Worm (Caenorhabditis elegans): Measurements from ENCODE around the gene npr-32.
A peak's percentile ranks its signal among the peaks of the same experiment; 100 is the strongest.

npr-32 gene

DNA sequence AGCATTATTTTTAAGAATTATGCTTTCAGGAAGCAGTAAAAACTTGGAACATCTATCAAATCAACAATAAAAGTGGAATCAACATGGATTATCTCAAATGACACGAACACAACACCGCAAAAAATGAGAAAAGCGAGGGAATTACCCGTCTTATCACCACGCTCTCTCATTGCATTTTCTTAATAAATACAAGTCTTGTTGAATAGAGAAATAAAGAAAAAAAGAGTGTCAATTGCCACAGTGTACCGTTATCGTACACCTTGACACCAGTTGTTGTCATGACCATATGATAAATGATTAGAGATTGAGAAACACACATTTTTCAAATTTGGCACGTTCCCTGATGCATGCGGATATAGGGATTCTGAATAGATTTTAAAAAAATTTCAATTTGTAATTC, 32.9 kb upstream of the npr-32 start (continued):
- TF ChIP-seq ceh-44 (GFP tag; IDR thresholded peaks at IDR 0.05) (no peak), unc-39 (tag; optimal IDR thresholded peaks at IDR 0.05) (no peak), F37D6.2 (tag; optimal IDR thresholded peaks at IDR 0.05) (no peak), fos-1 (tag; optimal IDR thresholded peaks at IDR 0.05) (no peak), lin-1 (GFP tag; IDR thresholded peaks at IDR 0.05) (peak; percentile 46; the same call in 1 of the 2 replicates), pha-4 (GFP tag; IDR thresholded peaks at IDR 0.05) (no peak), pha-4 (tag; optimal IDR thresholded peaks at IDR 0.05) (no peak), mxl-3 (GFP tag; optimal IDR thresholded peaks at IDR 0.05) (peak; percentile 94), lin-38 (GFP tag; IDR thresholded peaks at IDR 0.05) (no peak), jun-1 (tag; optimal IDR thresholded peaks at IDR 0.05) (no peak), Y105C5A.15 (GFP tag; IDR thresholded peaks at IDR 0.05) (no peak), duxl-1 (tag; optimal IDR thresholded peaks at IDR 0.05; ENCODE audit: poor library complexity) (no peak), saeg-2 (GFP tag; IDR thresholded peaks at IDR 0.05) (no peak), skn-1 (tag; optimal IDR thresholded peaks at IDR 0.05) (no peak), nhr-102 (tag; optimal IDR thresholded peaks at IDR 0.05) (peak; percentile 27)

- no peak for TF ChIP-seq dpl-1 (GFP tag; optimal IDR thresholded peaks at IDR 0.05)
- TF ChIP-seq dve-1 (tag; optimal IDR thresholded peaks at IDR 0.05; ENCODE audit: insufficient read depth): no peak
- no peak for TF ChIP-seq madf-9 (GFP tag; conservative IDR thresholded peaks at IDR 0.05)
- TF ChIP-seq mep-1 (tag; optimal IDR thresholded peaks at IDR 0.05): no peak
- TF ChIP-seq unc-62 (GFP tag; optimal IDR thresholded peaks at IDR 0.05 in 1 of 2): peak in 1 of 2 experiments; percentile 18
- no peak for TF ChIP-seq unc-62 (tag; optimal IDR thresholded peaks at IDR 0.05)
- no peak for TF ChIP-seq F49E8.2 (tag; optimal IDR thresholded peaks at IDR 0.05; ENCODE audit: borderline replicate concordance)
- TF ChIP-seq lin-38 (GFP tag; IDR thresholded peaks at IDR 0.05): no peak
- no peak for TF ChIP-seq lsy-2 (tag; optimal IDR thresholded peaks at IDR 0.05)
- TF ChIP-seq snpc-4 (tag; optimal IDR thresholded peaks at IDR 0.05): no peak
- TF ChIP-seq mxl-3 (GFP tag; optimal IDR thresholded peaks at IDR 0.05): no peak
- TF ChIP-seq aha-1 (tag): peak; percentile 17
Observed at ce11 chrIV:17262385-17262784, 31.5 kb upstream of the npr-32 start, which contains the start of gene ZK550.6. ZK550.6 (minus strand) TSS chrIV:17262485.

- TF ChIP-seq nhr-41 (GFP tag; IDR thresholded peaks at IDR 0.05): no peak
- no peak for TF ChIP-seq daf-19 (GFP tag; conservative IDR thresholded peaks at IDR 0.05)
- TF ChIP-seq nhr-25 (tag; optimal IDR thresholded peaks at IDR 0.05; ENCODE audit: borderline replicate concordance, insufficient read depth): no peak
- no peak for TF ChIP-seq ZK337.2 (GFP tag; IDR thresholded peaks at IDR 0.05)
- TF ChIP-seq ceh-62 (tag; optimal IDR thresholded peaks at IDR 0.05): no peak
- no peak for TF ChIP-seq attf-4 (tag; optimal IDR thresholded peaks at IDR 0.05)
- no peak for TF ChIP-seq F26F4.8 (GFP tag; conservative IDR thresholded peaks at IDR 0.05)
- TF ChIP-seq jun-1 (tag; optimal IDR thresholded peaks at IDR 0.05): no peak
- TF ChIP-seq egl-43 (GFP tag; IDR thresholded peaks at IDR 0.05): no peak
- TF ChIP-seq lin-15B (tag; optimal IDR thresholded peaks at IDR 0.05): no peak
- no peak for TF ChIP-seq F49E8.2 (tag; optimal IDR thresholded peaks at IDR 0.05; ENCODE audit: borderline replicate concordance)
- no peak for TF ChIP-seq Y5F2A.4 (GFP tag; optimal IDR thresholded peaks at IDR 0.05)
- no peak for TF ChIP-seq ceh-44 (GFP tag; IDR thresholded peaks at IDR 0.05)
- TF ChIP-seq mxl-3 (GFP tag; optimal IDR thresholded peaks at IDR 0.05): no peak
- no peak for TF ChIP-seq ztf-7 (tag; optimal IDR thresholded peaks at IDR 0.05)
- no peak for TF ChIP-seq dpl-1 (GFP tag; optimal IDR thresholded peaks at IDR 0.05)
- TF ChIP-seq nhr-237 (tag; optimal IDR thresholded peaks at IDR 0.05): no peak
- TF ChIP-seq unc-130 (GFP tag; optimal IDR thresholded peaks at IDR 0.05): no peak
- TF ChIP-seq vab-7 (GFP tag; IDR thresholded peaks at IDR 0.05): no peak
Observed at ce11 chrIV:17259310-17259709, 28.5 kb upstream of the npr-32 start, which contains the start of gene phyh-1. phyh-1 (minus strand) TSS chrIV:17259410.

All from whole organism, L4 larva.